Worm (Caenorhabditis elegans) whole organism, L3 larva: Measurements from ENCODE around the gene B0546.3.
"Not testable (repeated sequence)": the region's sequence is repeated elsewhere in the genome, so short reads cannot be mapped to it uniquely, and the experiment has no call there.

Experiments
- R02D3.7 ChIP-seq: fragments of 150-350 bp; optimal IDR thresholded peaks from 2 replicates; lab custom pipeline; 2014; ENCODE audit warnings: missing biosample characterization, missing genetic modification characterization
- ZK546.5 ChIP-seq: sonication (generic microtip); optimal IDR thresholded peaks from 2 replicates; lab custom pipeline; 2017; ENCODE audit warnings: missing biosample characterization, missing genetic modification characterization
- aly-2 ChIP-seq: fragments of 150-350 bp; optimal IDR thresholded peaks from 2 replicates; lab custom pipeline; 2014; ENCODE audit warnings: missing biosample characterization, missing genetic modification characterization
- ama-1 ChIP-seq: fragments of 150-350 bp; optimal IDR thresholded peaks from 2 replicates; lab custom pipeline; 2018
- ceh-16 ChIP-seq: sonication (generic microtip); optimal IDR thresholded peaks from 2 replicates; lab custom pipeline; 2017; ENCODE audit warnings: missing biosample characterization, missing genetic modification characterization
- ceh-28 ChIP-seq: fragments of 150-350 bp; optimal IDR thresholded peaks from 2 replicates; lab custom pipeline; 2014; ENCODE audit warnings: missing biosample characterization, missing genetic modification reagents, missing genetic modification characterization
- ceh-9 ChIP-seq: sonication (generic microtip); optimal IDR thresholded peaks from 2 replicates; lab custom pipeline; 2018; ENCODE audit warnings: missing biosample characterization, missing genetic modification characterization
- daf-12 ChIP-seq: fragments of 150-350 bp; optimal IDR thresholded peaks from 2 replicates; lab custom pipeline; 2014; ENCODE audit warnings: missing biosample characterization, missing genetic modification reagents, missing genetic modification characterization
- egl-5 ChIP-seq: fragments of 150-350 bp; optimal IDR thresholded peaks from 2 replicates; lab custom pipeline; 2017; ENCODE audit warnings: missing biosample characterization, missing genetic modification reagents, missing genetic modification characterization, inconsistent platforms
- elt-1 ChIP-seq: fragments of 150-350 bp; optimal IDR thresholded peaks from 2 replicates; lab custom pipeline; 2014; ENCODE audit warnings: missing biosample characterization, missing genetic modification characterization
- elt-2 ChIP-seq: sonication (generic microtip); optimal IDR thresholded peaks from 2 replicates; lab custom pipeline; 2016; ENCODE audit warnings: missing genetic modification reagents, mild to moderate bottlenecking, missing genetic modification characterization, missing compliant biosample characterization
- eor-1 ChIP-seq, 2 experiments: fragments of 150-350 bp; optimal IDR thresholded peaks; 2 replicates each; lab custom pipeline; 2014 to 2018; ENCODE audit warnings: missing biosample characterization in 2 of 2, missing genetic modification characterization in 2 of 2
- fkh-10 ChIP-seq: sonication (generic microtip); optimal IDR thresholded peaks from 2 replicates; lab custom pipeline; 2017; ENCODE audit warnings: missing biosample characterization, missing genetic modification reagents, missing genetic modification characterization
- fkh-2 ChIP-seq: fragments of 150-350 bp; optimal IDR thresholded peaks from 2 replicates; lab custom pipeline; 2014; ENCODE audit warnings: missing biosample characterization, missing genetic modification reagents, missing genetic modification characterization
- fos-1 ChIP-seq: fragments of 150-350 bp; optimal IDR thresholded peaks from 2 replicates; lab custom pipeline; 2014; ENCODE audit warnings: missing biosample characterization, missing genetic modification characterization
- hmg-11 ChIP-seq: sonication (generic microtip); optimal IDR thresholded peaks from 2 replicates; lab custom pipeline; 2016; ENCODE audit warnings: missing genetic modification characterization, missing compliant biosample characterization
- jun-1 ChIP-seq: fragments of 150-350 bp; optimal IDR thresholded peaks from 2 replicates; lab custom pipeline; 2014; ENCODE audit warnings: missing biosample characterization, missing genetic modification reagents, missing genetic modification characterization
- lin-15B ChIP-seq: fragments of 150-350 bp; optimal IDR thresholded peaks from 2 replicates; lab custom pipeline; 2014; ENCODE audit warnings: missing biosample characterization, missing genetic modification characterization
- lin-39 ChIP-seq: fragments of 150-350 bp; optimal IDR thresholded peaks from 2 replicates; lab custom pipeline; 2018; ENCODE audit warnings: missing biosample characterization, missing genetic modification reagents, missing genetic modification characterization
- lsy-12 ChIP-seq: sonication (generic microtip); optimal IDR thresholded peaks from 2 replicates; lab custom pipeline; 2016; ENCODE audit warnings: mild to moderate bottlenecking, missing genetic modification characterization, missing compliant biosample characterization
- mdl-1 ChIP-seq: fragments of 150-350 bp; optimal IDR thresholded peaks from 2 replicates; lab custom pipeline; 2014; ENCODE audit warnings: missing biosample characterization, missing genetic modification characterization
- mml-1 ChIP-seq: fragments of 150-350 bp; sonication (generic microtip); optimal IDR thresholded peaks from 3 replicates; lab custom pipeline; 2014; ENCODE audit warnings: missing biosample characterization, missing genetic modification characterization
- nfya-1 ChIP-seq: sonication (generic microtip); optimal IDR thresholded peaks from 2 replicates; lab custom pipeline; 2017; ENCODE audit warnings: missing genetic modification characterization, mild to moderate bottlenecking, missing compliant biosample characterization, antibody characterized with exemption, moderate library complexity; ENCODE audit not compliant: insufficient read depth
- nhr-11 ChIP-seq: fragments of 150-350 bp; optimal IDR thresholded peaks from 2 replicates; lab custom pipeline; 2014; ENCODE audit warnings: missing biosample characterization, missing genetic modification characterization
- nhr-12 ChIP-seq: fragments of 150-350 bp; optimal IDR thresholded peaks from 2 replicates; lab custom pipeline; 2014; ENCODE audit warnings: missing biosample characterization, missing genetic modification characterization
- nhr-23 ChIP-seq: fragments of 150-350 bp; optimal IDR thresholded peaks from 2 replicates; lab custom pipeline; 2014; ENCODE audit warnings: missing biosample characterization, missing genetic modification reagents, missing genetic modification characterization
- nhr-237 ChIP-seq: fragments of 150-350 bp; optimal IDR thresholded peaks from 2 replicates; lab custom pipeline; 2014; ENCODE audit warnings: missing biosample characterization, missing genetic modification characterization
- nhr-25 ChIP-seq: sonication (generic microtip); optimal IDR thresholded peaks from 2 replicates; lab custom pipeline; 2017; ENCODE audit warnings: missing biosample characterization, missing genetic modification characterization
- nhr-28 ChIP-seq: fragments of 150-350 bp; optimal IDR thresholded peaks from 2 replicates; lab custom pipeline; 2014; ENCODE audit warnings: missing biosample characterization, missing genetic modification characterization
- nhr-43 ChIP-seq: sonication (generic microtip); optimal IDR thresholded peaks from 2 replicates; lab custom pipeline; 2016; ENCODE audit warnings: mild to moderate bottlenecking, missing genetic modification characterization, missing compliant biosample characterization; ENCODE audit not compliant: poor library complexity, severe bottlenecking
- nhr-76 ChIP-seq: fragments of 150-350 bp; sonication (generic microtip); optimal IDR thresholded peaks from 5 replicates; lab custom pipeline; 2014; ENCODE audit warnings: missing biosample characterization, missing genetic modification characterization
- nhr-77 ChIP-seq: fragments of 150-350 bp; optimal IDR thresholded peaks from 2 replicates; lab custom pipeline; 2014; ENCODE audit warnings: missing biosample characterization, missing genetic modification characterization
- pha-4 ChIP-seq: fragments of 150-350 bp; optimal IDR thresholded peaks from 2 replicates; lab custom pipeline; 2014; ENCODE audit warnings: missing biosample characterization, missing genetic modification reagents, missing genetic modification characterization
- pqm-1 ChIP-seq: fragments of 150-350 bp; optimal IDR thresholded peaks from 2 replicates; lab custom pipeline; 2017; ENCODE audit warnings: missing biosample characterization, missing genetic modification characterization, inconsistent platforms
- skn-1 ChIP-seq: fragments of 150-350 bp; optimal IDR thresholded peaks from 2 replicates; lab custom pipeline; 2014; ENCODE audit warnings: missing biosample characterization, missing genetic modification characterization
- snpc-4 ChIP-seq: fragments of 150-350 bp; optimal IDR thresholded peaks from 2 replicates; lab custom pipeline; 2014; ENCODE audit warnings: missing biosample characterization, missing genetic modification characterization
- tbx-2 ChIP-seq: sonication (generic microtip); optimal IDR thresholded peaks from 2 replicates; lab custom pipeline; 2016; ENCODE audit warnings: mild to moderate bottlenecking, missing genetic modification characterization, missing compliant biosample characterization
- unc-39 ChIP-seq: sonication (generic microtip); optimal IDR thresholded peaks from 4 replicates; lab custom pipeline; 2017; ENCODE audit warnings: missing biosample characterization, missing genetic modification characterization
- unc-62 ChIP-seq: fragments of 150-350 bp; sonication (generic microtip); optimal IDR thresholded peaks from 4 replicates; lab custom pipeline; 2014; ENCODE audit warnings: missing biosample characterization, missing genetic modification reagents, missing genetic modification characterization
- zag-1 ChIP-seq: fragments of 150-350 bp; optimal IDR thresholded peaks from 2 replicates; lab custom pipeline; 2014; ENCODE audit warnings: missing biosample characterization, missing genetic modification characterization
- ztf-11 ChIP-seq: fragments of 150-350 bp; optimal IDR thresholded peaks from 2 replicates; lab custom pipeline; 2014; ENCODE audit warnings: missing biosample characterization, missing genetic modification characterization
- ztf-4 ChIP-seq: fragments of 150-350 bp; optimal IDR thresholded peaks from 2 replicates; lab custom pipeline; 2014; ENCODE audit warnings: missing biosample characterization, missing genetic modification characterization

B0546.3 gene

DNA sequence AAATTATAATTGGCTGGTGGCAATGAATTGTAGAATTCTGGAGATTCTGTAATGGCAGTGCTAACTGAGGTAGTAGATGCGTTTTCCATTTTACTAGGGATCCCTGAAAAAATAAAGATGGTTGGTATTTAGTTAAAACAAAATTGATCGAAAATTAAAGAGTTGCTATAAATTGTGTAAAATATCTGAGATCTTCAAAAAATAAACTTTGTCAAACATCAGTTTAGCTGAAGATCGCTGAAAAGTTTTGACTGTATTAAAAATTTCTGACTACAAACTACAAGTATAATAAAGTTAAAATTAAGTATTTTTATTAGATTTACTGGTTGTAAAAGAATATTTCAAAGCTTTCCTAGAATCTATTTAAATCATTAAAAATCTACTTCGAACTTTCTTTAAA lies 7.4 kb upstream of the B0546.3 start, which contains the start of gene B0546.5:
TSS of gene B0546.5 (minus strand) at position 101 of the 400 bp plus-strand sequence.
- TF ChIP-seq nhr-237 (tag; lab: Kevin White, UChicago); fkh-10 (GFP tag; lab: Kevin White, UChicago); nhr-76 (tag; lab: Kevin White, UChicago): not testable (repeated sequence)
- TF ChIP-seq, all 47 proteins: peak for 0; not testable (repeated sequence) for 47

- TF ChIP-seq ceh-16: no peak
- peak; percentile 16 for TF ChIP-seq elt-2
- TF ChIP-seq ama-1 (lab: Kevin White, UChicago): peak; percentile 67
- TF ChIP-seq pha-4: peak; percentile 6
These were observed 4.1 kb upstream of the B0546.3 start for ce11 chrIV:3386504-3387290.

DNA sequence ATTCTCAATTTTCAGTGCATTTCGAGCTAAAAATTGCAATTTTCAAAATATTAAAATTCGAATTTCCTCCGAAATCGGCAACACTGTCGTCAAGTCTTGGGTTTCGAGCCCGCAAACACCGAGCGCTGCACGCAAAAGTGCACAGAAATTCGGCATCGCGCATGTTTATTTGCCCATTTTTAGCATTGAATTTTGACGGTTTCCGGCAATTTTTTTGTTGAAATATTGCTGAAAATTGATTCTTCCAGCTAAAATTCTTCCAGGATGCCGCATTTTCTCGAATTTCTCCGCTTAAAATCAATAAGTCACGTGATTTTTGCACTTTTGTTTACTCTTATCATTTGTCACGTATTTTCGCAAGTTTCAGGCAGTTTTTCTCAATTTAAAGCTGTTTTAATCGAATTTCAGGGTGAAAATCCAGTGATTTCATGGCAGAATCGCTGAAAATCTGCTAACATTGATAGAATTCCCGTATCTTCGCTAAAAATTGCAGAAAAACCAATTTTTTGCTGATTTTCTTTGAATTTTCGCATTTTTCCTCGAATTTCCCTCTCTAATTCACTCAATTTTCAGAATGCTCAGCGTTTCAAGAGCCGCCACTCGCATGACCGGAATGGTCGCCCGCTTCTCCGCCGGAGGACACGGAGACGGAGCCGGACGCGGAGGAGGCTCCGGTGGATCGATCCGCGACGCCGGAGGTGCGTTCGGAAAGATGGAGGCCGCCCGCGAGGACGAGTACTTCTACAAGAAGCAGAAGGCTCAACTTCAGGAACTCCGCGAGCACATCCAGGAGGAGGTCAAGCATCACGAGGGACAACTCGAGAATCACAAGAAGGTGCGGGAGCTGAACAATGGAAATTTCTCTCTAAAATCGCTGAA lies 2.9 kb upstream of the B0546.3 start, which contains the start of gene mai-2:
TSS of gene mai-2 (plus strand) at position 574 of the 879 bp plus-strand sequence.
- TF ChIP-seq R02D3.7 (tag; lab: Kevin White, UChicago) (no peak), hmg-11 (peak; percentile 60), skn-1 (tag; lab: Kevin White, UChicago) (no peak), nhr-12 (tag; lab: Kevin White, UChicago) (no peak), unc-39 (no peak), nhr-25 (tag; lab: Kevin White, UChicago) (peak; percentile 4), pha-4 (peak; percentile 77), ama-1 (lab: Kevin White, UChicago) (peak; percentile 82), lin-15B (tag; lab: Kevin White, UChicago) (peak; percentile 72), fkh-10 (GFP tag; lab: Kevin White, UChicago) (no peak), mml-1 (no peak), tbx-2 (tag; lab: Kevin White, UChicago) (no peak), lsy-12 (tag; lab: Kevin White, UChicago) (peak; percentile 48), daf-12 (tag; lab: Kevin White, UChicago) (no peak), aly-2 (tag; lab: Kevin White, UChicago) (no peak), lin-39 (tag; lab: Kevin White, UChicago) (no peak), nhr-28 (no peak), ceh-28 (tag; lab: Kevin White, UChicago) (peak; percentile 30), zag-1 (tag; lab: Kevin White, UChicago) (no peak), nfya-1 (peak; percentile 76), ztf-11 (tag; lab: Kevin White, UChicago) (no peak), nhr-77 (tag; lab: Kevin White, UChicago) (no peak), eor-1 (tag; optimal IDR thresholded peaks at IDR 0.05; lab: Kevin White, UChicago) (no peak), mdl-1 (tag; lab: Kevin White, UChicago) (no peak), nhr-23 (tag; lab: Kevin White, UChicago) (peak; percentile 56), jun-1 (tag; lab: Kevin White, UChicago) (peak; percentile 57), elt-2 (peak; percentile 22), fos-1 (tag; lab: Kevin White, UChicago) (no peak), unc-62 (GFP tag; lab: Kevin White, UChicago) (no peak), fkh-2 (tag; lab: Kevin White, UChicago) (no peak)

DNA sequence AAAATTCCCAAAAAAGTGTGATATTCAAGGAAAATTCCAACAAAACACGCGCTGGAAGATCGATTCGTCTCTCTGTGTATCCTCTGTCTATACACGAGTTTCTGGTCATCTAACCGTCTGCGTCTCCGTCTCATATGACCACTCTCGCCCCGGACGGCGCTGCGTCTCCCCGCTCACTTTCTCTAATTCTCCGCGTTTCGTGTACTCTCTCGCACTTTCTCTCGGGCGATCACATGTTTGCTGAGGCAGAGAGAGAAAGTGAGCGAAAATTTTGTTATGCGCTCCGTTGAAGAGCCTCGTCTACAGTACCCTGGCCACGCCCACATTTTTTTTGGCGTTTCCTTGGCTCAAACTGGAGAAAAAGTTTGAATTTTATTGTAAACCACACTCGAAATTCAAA lies 2.0 kb upstream of the B0546.3 start:
- TF ChIP-seq skn-1 (tag; lab: Kevin White, UChicago) (peak; percentile 60), pqm-1 (tag; lab: Kevin White, UChicago) (peak; percentile 54), aly-2 (tag; lab: Kevin White, UChicago) (no peak), elt-2 (peak; percentile 73), hmg-11 (peak; percentile 95), daf-12 (tag; lab: Kevin White, UChicago) (no peak), jun-1 (tag; lab: Kevin White, UChicago) (peak; percentile 78), snpc-4 (tag; lab: Kevin White, UChicago) (peak; percentile 16), nhr-43 (tag; lab: Kevin White, UChicago) (peak; percentile 82), zag-1 (tag; lab: Kevin White, UChicago) (no peak), ztf-4 (tag; lab: Kevin White, UChicago) (no peak), R02D3.7 (tag; lab: Kevin White, UChicago) (peak; percentile 63), lin-15B (tag; lab: Kevin White, UChicago) (peak; percentile 85), unc-62 (GFP tag; lab: Kevin White, UChicago) (no peak), ztf-11 (tag; lab: Kevin White, UChicago) (no peak), ceh-9 (no peak), ZK546.5 (no peak), ama-1 (lab: Kevin White, UChicago) (no peak), elt-1 (tag; lab: Kevin White, UChicago) (peak; percentile 51), nhr-23 (tag; lab: Kevin White, UChicago) (peak; percentile 81), nhr-76 (tag; lab: Kevin White, UChicago) (no peak), nhr-12 (tag; lab: Kevin White, UChicago) (no peak), nhr-11 (tag; lab: Kevin White, UChicago) (no peak), egl-5 (tag; lab: Kevin White, UChicago) (peak; percentile 9), lin-39 (tag; lab: Kevin White, UChicago) (peak; percentile 38), eor-1 (tag; optimal IDR thresholded peaks at IDR 0.05; lab: Kevin White, UChicago) (peak in 1 of 2 experiments; percentile 19), unc-39 (no peak)
